Fruit fly (Drosophila melanogaster) whole organism, prepupa: Measurements from ENCODE around the gene Fbw5.

Experiments used
- Blimp-1 ChIP-seq: fragments of 200-800 bp; sonication (Bioruptor generic); optimal IDR thresholded peaks from 3 replicates; lab custom pipeline; 2017; ENCODE audit warnings: missing biosample characterization, missing genetic modification characterization, mild to moderate bottlenecking, moderate library complexity, missing genetic modification reagents
- CG16779 ChIP-seq: fragments of 200-800 bp; sonication (Bioruptor generic); optimal IDR thresholded peaks from 3 replicates; lab custom pipeline; 2017; ENCODE audit warnings: missing biosample characterization, mild to moderate bottlenecking, missing genetic modification characterization
- CG8319 ChIP-seq: fragments of 200-800 bp; sonication (Bioruptor generic); optimal IDR thresholded peaks from 3 replicates; lab custom pipeline; 2016; ENCODE audit warnings: missing biosample characterization, missing genetic modification characterization
- CG8632 ChIP-seq: fragments of 200-800 bp; sonication (Bioruptor generic); optimal IDR thresholded peaks from 3 replicates; lab custom pipeline; 2016; ENCODE audit warnings: missing biosample characterization, missing genetic modification characterization
- Hr39 ChIP-seq: fragments of 200-800 bp; sonication (Bioruptor generic); optimal IDR thresholded peaks from 2 replicates; lab custom pipeline; 2016; ENCODE audit warnings: missing biosample characterization, missing genetic modification characterization
- Smox ChIP-seq: fragments of 200-800 bp; sonication (Bioruptor generic); optimal IDR thresholded peaks from 3 replicates; lab custom pipeline; 2016; ENCODE audit warnings: missing biosample characterization, missing genetic modification characterization
- Sox15 ChIP-seq: fragments of 200-800 bp; sonication (Bioruptor generic); optimal IDR thresholded peaks from 3 replicates; lab custom pipeline; 2016; ENCODE audit warnings: missing biosample characterization, missing genetic modification characterization
- dac ChIP-seq: fragments of 200-800 bp; sonication (Bioruptor generic); optimal IDR thresholded peaks from 2 replicates; lab custom pipeline; 2017; ENCODE audit warnings: missing biosample characterization, mild to moderate bottlenecking, missing genetic modification characterization

dm6 chr2L:6110781-6111180 lies 45.0 kb upstream of the Fbw5 start:
- no peak for TF ChIP-seq CG16779 (tag; lab: Kevin White, UChicago)
- no peak for TF ChIP-seq dac (GFP tag; lab: Kevin White, UChicago)
- TF ChIP-seq Hr39 (GFP tag; lab: Kevin White, UChicago), result no peak
- no peak for TF ChIP-seq Smox (GFP tag; lab: Kevin White, UChicago)
- no peak for TF ChIP-seq Blimp-1
- no peak for TF ChIP-seq Sox15
- TF ChIP-seq CG8319, result no peak
- no peak for TF ChIP-seq CG8632 (GFP tag; lab: Kevin White, UChicago)
